Worm (Caenorhabditis elegans): ENCODE results near the gene srsx-36.
"Not testable (repeated sequence)": the region's sequence is repeated elsewhere in the genome, so short reads cannot be mapped to it uniquely, and the experiment has no call there.

The srsx-36 gene

DNA sequence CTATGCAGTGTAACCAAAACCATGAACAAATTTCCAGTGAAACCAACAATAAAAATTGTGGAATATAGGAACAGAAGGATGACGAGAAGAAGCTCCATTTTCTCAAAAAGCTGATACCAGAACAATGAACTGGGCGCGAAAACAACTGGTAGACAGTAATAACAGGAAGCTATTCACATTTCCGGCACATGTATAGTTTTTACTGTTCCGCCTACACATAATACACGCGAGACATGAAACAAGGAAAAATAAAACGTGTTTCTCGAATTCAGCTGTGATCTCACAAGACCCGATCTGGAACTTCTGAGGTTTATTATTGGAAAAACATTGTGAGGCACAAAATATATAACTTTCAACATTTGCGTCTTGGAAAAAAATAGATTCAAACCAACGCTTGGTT lies at the start of gene srsx-36:
Gene srsx-36, minus strand, starts transcription at position 101 of the 400 bp plus-strand sequence.
- TF ChIP-seq flt-1 (GFP tag; IDR thresholded peaks at IDR 0.05) (no peak), ztf-23 (GFP tag; IDR thresholded peaks at IDR 0.05) (no peak), cog-1 (tag; optimal IDR thresholded peaks at IDR 0.05) (no peak), T22C8.4 (GFP tag; IDR thresholded peaks at IDR 0.05) (no peak), klf-2 (GFP tag; conservative IDR thresholded peaks at IDR 0.05) (no peak), ref-1 (GFP tag; conservative IDR thresholded peaks at IDR 0.05) (no peak)

DNA sequence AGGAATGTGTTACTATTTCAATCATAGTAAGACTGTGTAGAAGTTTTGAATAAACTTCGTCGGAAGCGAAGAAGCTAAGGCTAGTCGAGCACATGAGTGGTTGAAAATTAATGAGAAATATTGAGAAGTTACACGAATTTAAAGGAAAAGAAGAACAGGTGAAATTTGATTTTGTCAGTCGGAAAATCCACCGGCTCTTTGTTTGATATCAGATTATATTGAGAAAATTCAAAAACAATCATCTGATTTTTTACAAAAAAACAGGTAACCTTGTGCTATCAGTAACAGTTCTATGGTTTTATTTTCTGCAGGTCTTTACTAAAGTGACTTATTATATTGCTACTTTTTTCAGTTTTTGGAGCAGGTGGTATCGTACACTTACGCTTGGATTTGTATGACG lies 48.8 kb upstream of the srsx-36 start, which contains the start of gene srh-148:
Gene srh-148, minus strand, starts transcription at position 101 of the 400 bp plus-strand sequence.
- no peak for TF ChIP-seq ztf-29 (GFP tag; IDR thresholded peaks at IDR 0.05)
- TF ChIP-seq ref-1 (GFP tag; conservative IDR thresholded peaks at IDR 0.05): no peak
- no peak for TF ChIP-seq med-1 (GFP tag; optimal IDR thresholded peaks at IDR 0.05; ENCODE audit: insufficient read depth)
- no peak for TF ChIP-seq cog-1 (tag; optimal IDR thresholded peaks at IDR 0.05)
- no peak for TF ChIP-seq klf-2 (GFP tag; conservative IDR thresholded peaks at IDR 0.05)
- TF ChIP-seq tab-1 (GFP tag; IDR thresholded peaks at IDR 0.05): no peak
- TF ChIP-seq flt-1 (GFP tag; IDR thresholded peaks at IDR 0.05): no peak
- no peak for TF ChIP-seq ztf-23 (GFP tag; IDR thresholded peaks at IDR 0.05)

DNA sequence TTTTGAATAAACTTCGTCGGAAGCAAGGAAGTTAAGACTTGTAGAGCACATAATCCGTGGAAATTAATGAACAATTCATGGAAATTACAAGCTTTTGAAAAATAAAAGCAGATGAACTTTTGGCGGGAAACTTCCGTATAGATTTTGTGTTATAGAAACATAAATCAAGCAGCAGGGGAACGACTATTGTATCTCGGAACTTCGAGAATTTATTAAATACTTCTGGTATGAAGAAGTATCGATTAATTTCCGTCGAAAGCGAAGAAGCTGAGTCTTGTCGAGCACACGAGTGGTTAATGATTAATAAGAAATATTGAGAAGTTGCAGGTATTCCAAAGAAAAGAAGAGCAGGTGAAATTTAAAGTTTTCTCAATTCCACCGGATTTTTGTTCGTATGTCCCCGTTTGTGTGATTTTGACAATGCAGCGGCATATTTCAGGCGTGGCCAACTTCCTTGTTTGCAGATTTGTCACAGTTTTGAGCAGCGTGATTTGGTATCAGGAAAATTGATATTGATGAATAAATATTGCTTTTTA lies 40.9 kb upstream of the srsx-36 start, which contains the start of gene srh-147:
Gene srh-147, minus strand, starts transcription at position 51 of the 536 bp plus-strand sequence.
- not testable (repeated sequence) for TF ChIP-seq cog-1 (tag; optimal IDR thresholded peaks at IDR 0.05); T22C8.4 (GFP tag; IDR thresholded peaks at IDR 0.05); klf-2 (GFP tag; conservative IDR thresholded peaks at IDR 0.05)

DNA sequence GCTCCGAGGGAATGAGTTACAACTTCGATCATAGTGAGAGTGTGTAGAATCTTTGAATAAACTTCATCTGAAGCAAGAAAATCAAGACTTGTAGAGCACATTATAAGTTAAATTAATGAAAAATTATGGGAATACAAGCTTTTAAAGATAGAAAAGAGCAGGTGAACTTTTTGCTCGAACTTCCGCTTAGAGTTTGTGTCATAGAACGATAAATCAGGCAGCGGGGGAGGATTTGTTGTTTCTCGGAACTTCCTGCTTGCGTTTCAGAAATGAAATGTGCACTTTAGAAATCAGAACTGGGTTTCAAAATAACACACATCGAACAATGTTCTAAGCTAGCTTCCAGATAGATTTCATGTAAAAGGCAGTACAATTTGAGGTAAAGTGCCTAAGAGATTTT lies 31.7 kb upstream of the srsx-36 start, which contains the start of gene srh-149:
Gene srh-149, minus strand, starts transcription at position 101 of the 400 bp plus-strand sequence.
- no peak for TF ChIP-seq flt-1 (GFP tag; IDR thresholded peaks at IDR 0.05)
- TF ChIP-seq cog-1 (tag; optimal IDR thresholded peaks at IDR 0.05): no peak
- no peak for TF ChIP-seq klf-2 (GFP tag; conservative IDR thresholded peaks at IDR 0.05)
- no peak for TF ChIP-seq ztf-23 (GFP tag; IDR thresholded peaks at IDR 0.05)
- TF ChIP-seq T22C8.4 (GFP tag; IDR thresholded peaks at IDR 0.05): no peak
- no peak for TF ChIP-seq med-1 (GFP tag; optimal IDR thresholded peaks at IDR 0.05; ENCODE audit: insufficient read depth)

DNA sequence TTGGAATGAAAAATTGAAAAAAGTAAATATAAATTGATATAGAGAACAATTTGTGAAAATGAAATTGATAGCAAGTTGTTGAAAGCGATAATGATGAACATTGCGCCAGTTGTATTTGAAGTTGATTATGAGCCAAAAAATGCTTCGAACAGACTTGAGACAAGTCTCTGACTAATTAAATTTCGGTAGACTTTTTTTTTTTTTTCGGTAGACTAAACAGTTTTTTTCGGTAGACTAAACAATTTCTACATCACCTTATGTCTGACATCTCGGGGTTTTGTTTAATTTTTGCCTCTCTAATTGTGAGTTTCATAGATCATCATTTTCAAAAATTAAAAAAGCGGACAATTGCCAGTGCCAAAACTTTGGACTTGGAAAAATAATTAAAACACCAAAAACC lies 24.2 kb upstream of the srsx-36 start, which contains the start of gene srbc-54:
Gene srbc-54, minus strand, starts transcription at position 101 of the 400 bp plus-strand sequence.
- TF ChIP-seq klf-2 (GFP tag; conservative IDR thresholded peaks at IDR 0.05) (no peak), ztf-29 (GFP tag; IDR thresholded peaks at IDR 0.05) (no peak), ref-1 (GFP tag; conservative IDR thresholded peaks at IDR 0.05) (no peak), tab-1 (GFP tag; IDR thresholded peaks at IDR 0.05) (no peak), cog-1 (tag; optimal IDR thresholded peaks at IDR 0.05) (no peak), T22C8.4 (GFP tag; IDR thresholded peaks at IDR 0.05) (no peak), med-1 (GFP tag; optimal IDR thresholded peaks at IDR 0.05; ENCODE audit: insufficient read depth) (no peak), flt-1 (GFP tag; IDR thresholded peaks at IDR 0.05) (no peak), ztf-23 (GFP tag; IDR thresholded peaks at IDR 0.05) (no peak)

DNA sequence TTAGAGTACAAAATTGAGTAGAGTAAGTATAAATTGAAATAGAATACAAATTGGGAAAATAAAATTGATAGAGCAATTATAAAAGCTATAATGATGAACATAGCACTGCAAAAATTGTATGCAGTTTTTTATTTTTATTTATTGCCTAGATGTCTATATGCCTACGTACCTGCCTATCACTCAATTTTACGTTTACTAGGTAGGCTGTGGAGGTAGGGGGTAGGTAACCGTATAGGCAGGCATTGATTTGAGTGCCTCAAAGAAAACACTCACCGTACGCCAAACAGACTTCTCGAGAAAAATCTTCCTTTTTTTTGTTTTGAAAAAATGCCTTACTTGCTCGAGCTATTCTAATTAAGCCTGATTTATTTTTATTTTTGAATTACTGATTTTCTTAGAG lies 22.1 kb upstream of the srsx-36 start, which contains the start of gene srbc-56:
Gene srbc-56, minus strand, starts transcription at position 101 of the 400 bp plus-strand sequence.
- TF ChIP-seq med-1 (GFP tag; optimal IDR thresholded peaks at IDR 0.05; ENCODE audit: insufficient read depth) (no peak), T22C8.4 (GFP tag; IDR thresholded peaks at IDR 0.05) (no peak), ztf-29 (GFP tag; IDR thresholded peaks at IDR 0.05) (no peak), tab-1 (GFP tag; IDR thresholded peaks at IDR 0.05) (no peak), ref-1 (GFP tag; conservative IDR thresholded peaks at IDR 0.05) (no peak), flt-1 (GFP tag; IDR thresholded peaks at IDR 0.05) (no peak)

DNA sequence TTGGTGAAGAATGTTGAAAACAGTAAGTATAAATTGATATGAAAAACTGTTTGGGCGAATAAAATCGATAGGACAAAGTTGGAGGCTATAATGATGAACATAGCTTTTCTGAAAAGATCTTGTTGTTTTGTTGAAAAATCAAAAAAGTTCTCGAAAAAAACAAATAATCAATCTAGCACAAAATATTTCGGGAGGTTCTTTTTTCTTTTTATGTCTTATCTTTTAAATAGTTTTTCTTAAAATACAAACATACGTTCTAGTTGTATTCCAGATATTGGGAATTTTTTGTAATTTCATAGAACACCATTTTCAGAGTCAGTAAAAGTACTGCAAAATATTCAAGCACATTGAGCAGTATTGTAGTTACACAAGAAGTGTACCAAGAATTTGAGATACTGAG lies 20.5 kb upstream of the srsx-36 start, which contains the start of gene srbc-55:
Gene srbc-55, minus strand, starts transcription at position 101 of the 400 bp plus-strand sequence.
- TF ChIP-seq tab-1 (GFP tag; IDR thresholded peaks at IDR 0.05) (no peak), flt-1 (GFP tag; IDR thresholded peaks at IDR 0.05) (no peak), klf-2 (GFP tag; conservative IDR thresholded peaks at IDR 0.05) (no peak), ref-1 (GFP tag; conservative IDR thresholded peaks at IDR 0.05) (no peak), ztf-29 (GFP tag; IDR thresholded peaks at IDR 0.05) (no peak), T22C8.4 (GFP tag; IDR thresholded peaks at IDR 0.05) (no peak), ztf-23 (GFP tag; IDR thresholded peaks at IDR 0.05) (no peak), med-1 (GFP tag; optimal IDR thresholded peaks at IDR 0.05; ENCODE audit: insufficient read depth) (no peak), cog-1 (tag; optimal IDR thresholded peaks at IDR 0.05) (no peak)

DNA sequence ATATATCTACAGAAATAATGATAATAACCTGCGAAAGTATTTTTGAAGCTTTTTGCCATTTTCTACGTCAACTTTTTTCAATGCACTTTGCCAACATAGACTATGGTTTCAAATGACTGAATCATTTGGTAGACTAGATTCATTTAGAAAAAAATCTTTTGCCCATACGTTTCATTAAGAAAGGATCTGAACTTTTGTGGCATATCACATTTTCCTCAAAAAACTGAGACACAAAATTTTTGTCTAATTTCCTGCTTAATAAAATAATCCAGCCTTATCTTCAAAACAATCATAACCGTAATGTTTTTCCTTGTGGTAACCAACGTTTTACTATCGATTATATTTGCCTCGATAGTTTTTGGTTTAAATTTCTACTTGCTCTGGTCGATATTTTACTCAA lies 16.7 kb upstream of the srsx-36 start, which contains the start of gene srbc-51:
Gene srbc-51, plus strand, starts transcription at position 301 of the 400 bp plus-strand sequence.
- TF ChIP-seq tab-1 (GFP tag; IDR thresholded peaks at IDR 0.05) (no peak), ztf-23 (GFP tag; IDR thresholded peaks at IDR 0.05) (no peak), klf-2 (GFP tag; conservative IDR thresholded peaks at IDR 0.05) (no peak), med-1 (GFP tag; optimal IDR thresholded peaks at IDR 0.05; ENCODE audit: insufficient read depth) (no peak), flt-1 (GFP tag; IDR thresholded peaks at IDR 0.05) (no peak), T22C8.4 (GFP tag; IDR thresholded peaks at IDR 0.05) (no peak), ref-1 (GFP tag; conservative IDR thresholded peaks at IDR 0.05) (no peak), ztf-29 (GFP tag; IDR thresholded peaks at IDR 0.05) (no peak), cog-1 (tag; optimal IDR thresholded peaks at IDR 0.05) (no peak)

DNA sequence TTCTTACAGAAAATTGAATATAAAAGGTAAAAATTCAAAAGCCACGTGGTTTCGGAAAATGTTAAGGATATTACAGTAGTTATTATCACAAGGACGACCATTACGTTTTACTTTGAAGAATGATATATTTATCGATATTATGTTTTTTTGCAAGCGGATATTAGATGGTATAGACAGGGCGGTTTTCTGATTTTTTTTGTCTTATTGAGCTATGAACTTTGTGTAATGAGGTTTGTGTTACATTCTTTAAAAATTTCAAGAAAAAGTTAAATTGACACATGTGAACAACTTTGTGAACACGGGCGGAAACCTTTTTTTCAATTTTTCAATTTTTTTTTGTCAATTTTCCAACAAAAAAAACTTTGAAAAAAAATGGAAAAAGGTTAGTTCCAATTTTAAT lies 15.4 kb upstream of the srsx-36 start, which contains the start of gene srbc-50:
Gene srbc-50, minus strand, starts transcription at position 101 of the 400 bp plus-strand sequence.
- TF ChIP-seq klf-2 (GFP tag; conservative IDR thresholded peaks at IDR 0.05) (no peak), ref-1 (GFP tag; conservative IDR thresholded peaks at IDR 0.05) (no peak), flt-1 (GFP tag; IDR thresholded peaks at IDR 0.05) (no peak), tab-1 (GFP tag; IDR thresholded peaks at IDR 0.05) (no peak), T22C8.4 (GFP tag; IDR thresholded peaks at IDR 0.05) (no peak), ztf-23 (GFP tag; IDR thresholded peaks at IDR 0.05) (no peak), cog-1 (tag; optimal IDR thresholded peaks at IDR 0.05) (no peak)

DNA sequence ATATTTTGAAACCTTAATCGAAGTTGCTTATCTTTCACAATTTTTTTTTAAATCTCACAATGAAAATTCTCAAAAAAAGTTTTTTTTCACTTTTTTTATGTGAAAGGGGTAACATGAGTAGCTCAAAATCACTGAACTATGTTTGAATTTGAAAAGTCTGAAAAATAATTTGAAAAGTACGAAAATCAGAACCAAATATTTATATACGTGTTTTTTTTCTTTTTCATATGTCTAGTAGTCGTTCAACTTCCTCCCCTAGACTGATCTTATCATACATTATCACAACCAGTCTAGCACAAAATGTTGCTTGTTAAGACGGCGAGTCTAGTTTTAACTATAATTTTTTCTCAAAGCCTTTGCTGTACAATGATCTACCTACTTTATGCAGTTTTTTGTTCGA lies 12.0 kb upstream of the srsx-36 start, which contains the start of gene srbc-49:
Gene srbc-49, plus strand, starts transcription at position 301 of the 400 bp plus-strand sequence.
- TF ChIP-seq klf-2 (GFP tag; conservative IDR thresholded peaks at IDR 0.05): no peak
- no peak for TF ChIP-seq cog-1 (tag; optimal IDR thresholded peaks at IDR 0.05)
- TF ChIP-seq tab-1 (GFP tag; IDR thresholded peaks at IDR 0.05): no peak
- no peak for TF ChIP-seq ref-1 (GFP tag; conservative IDR thresholded peaks at IDR 0.05)
- TF ChIP-seq ztf-29 (GFP tag; IDR thresholded peaks at IDR 0.05): no peak
- no peak for TF ChIP-seq flt-1 (GFP tag; IDR thresholded peaks at IDR 0.05)
- TF ChIP-seq T22C8.4 (GFP tag; IDR thresholded peaks at IDR 0.05): no peak

All from whole organism, midembryonic.